Fruit fly (Drosophila melanogaster): Measurements from ENCODE around the gene Dhfr.

Dhfr gene

dm6 chr3R:16455875-16456274, 25.1 kb upstream of the Dhfr start, which contains the start of gene CG14883 (continued):
- peak; percentile 52; the same call in 1 of the 2 replicates for TF ChIP-seq unc-4 (GFP tag; IDR thresholded peaks at IDR 0.05; ENCODE audit: partially characterized antibody)

- TF ChIP-seq CG18764 (GFP tag; optimal IDR thresholded peaks at IDR 0.05) (no peak), CG6791 (GFP tag; IDR thresholded peaks at IDR 0.05; ENCODE audit: partially characterized antibody) (0 out of 3 replicates have a peak, but pooled peaks have one; percentile 24), onecut (GFP tag; IDR thresholded peaks at IDR 0.05) (peak; percentile 98), seq (GFP tag; IDR thresholded peaks at IDR 0.05) (peak; percentile 42; the same call in 1 of the 2 replicates), CG6813 (GFP tag; optimal IDR thresholded peaks at IDR 0.05) (no peak), nerfin-2 (GFP tag; IDR thresholded peaks at IDR 0.05; ENCODE audit: partially characterized antibody) (0 out of 2 replicates have a peak, but pooled peaks have one; percentile 10), nerfin-1 (tag; optimal IDR thresholded peaks at IDR 0.05) (peak; percentile 97), E2f1 (GFP tag; IDR thresholded peaks at IDR 0.05) (no peak), CG18262 (tag; optimal IDR thresholded peaks at IDR 0.05) (no peak), esg (GFP tag; conservative IDR thresholded peaks at IDR 0.05) (no peak)
These were observed 24.4 kb upstream of the Dhfr start for dm6 chr3R:16456607-16457006.

- TF ChIP-seq Vsx1 (GFP tag; optimal IDR thresholded peaks at IDR 0.05): no peak
- no peak for TF ChIP-seq CG12155 (GFP tag; optimal IDR thresholded peaks at IDR 0.05)
- TF ChIP-seq bcd (GFP tag; optimal IDR thresholded peaks at IDR 0.05): no peak
- TF ChIP-seq run (tag; optimal IDR thresholded peaks at IDR 0.05): no peak
- no peak for TF ChIP-seq tin (GFP tag; optimal IDR thresholded peaks at IDR 0.05)
- TF ChIP-seq CG17612 (GFP tag; IDR thresholded peaks at IDR 0.05): no peak
- TF ChIP-seq tll (GFP tag; optimal IDR thresholded peaks at IDR 0.05): peak in 1 of 2 experiments; percentile 29
- no peak for TF ChIP-seq sc (optimal IDR thresholded peaks at IDR 0.05)
- TF ChIP-seq sc (GFP tag; optimal IDR thresholded peaks at IDR 0.05): no peak
- no peak for TF ChIP-seq C15 (GFP tag; IDR thresholded peaks at IDR 0.05)
- peak; percentile 58 for TF ChIP-seq Elba2 (GFP tag; optimal IDR thresholded peaks at IDR 0.05)
- TF ChIP-seq CG2129 (GFP tag; IDR thresholded peaks at IDR 0.05; ENCODE audit: partially characterized antibody): no peak
- TF ChIP-seq NC2α (GFP tag; optimal IDR thresholded peaks at IDR 0.05): no peak
- no peak for TF ChIP-seq CG18764 (GFP tag; optimal IDR thresholded peaks at IDR 0.05)
- no peak for TF ChIP-seq CG4820 (GFP tag; optimal IDR thresholded peaks at IDR 0.05)
- TF ChIP-seq slbo (GFP tag; IDR thresholded peaks at IDR 0.05): no peak
- TF ChIP-seq cad (GFP tag; optimal IDR thresholded peaks at IDR 0.05): peak; percentile 81
- TF ChIP-seq dmrt99B (tag; optimal IDR thresholded peaks at IDR 0.05): no peak
- TF ChIP-seq zf30C (GFP tag; optimal IDR thresholded peaks at IDR 0.05): no peak
- no peak for TF ChIP-seq Chrac-16 (GFP tag; optimal IDR thresholded peaks at IDR 0.05)
- no peak for TF ChIP-seq CG7357 (GFP tag; IDR thresholded peaks at IDR 0.05)
- TF ChIP-seq twi (tag; optimal IDR thresholded peaks at IDR 0.05): peak; percentile 81
- TF ChIP-seq ro (GFP tag; IDR thresholded peaks at IDR 0.05): no peak
- TF ChIP-seq CG18619 (GFP tag; optimal IDR thresholded peaks at IDR 0.05): no peak
- peak; percentile 69 for TF ChIP-seq CG4360 (GFP tag; IDR thresholded peaks at IDR 0.05)
- no peak for TF ChIP-seq CG8290 (GFP tag; optimal IDR thresholded peaks at IDR 0.05)
- TF ChIP-seq CG8290 (tag; optimal IDR thresholded peaks at IDR 0.05): no peak
- TF ChIP-seq CG42726 (GFP tag; IDR thresholded peaks at IDR 0.05; ENCODE audit: partially characterized antibody): no peak
These were observed 12.4 kb upstream of the Dhfr start for dm6 chr3R:16468556-16468955.
